Worm (Caenorhabditis elegans): Measurements from ENCODE around the gene C33E10.1.

ce11 chrX:17294019-17294418, 11.0 kb upstream of the C33E10.1 start:
- TF ChIP-seq lin-13 (GFP tag; optimal IDR thresholded peaks at IDR 0.05) (no peak), jun-1 (tag; optimal IDR thresholded peaks at IDR 0.05) (no peak), D1046.2 (GFP tag; IDR thresholded peaks at IDR 0.05) (no peak), zag-1 (tag; optimal IDR thresholded peaks at IDR 0.05) (no peak), F49E8.2 (tag; optimal IDR thresholded peaks at IDR 0.05; ENCODE audit: borderline replicate concordance) (no peak), aly-2 (tag; optimal IDR thresholded peaks at IDR 0.05) (no peak), R02D3.7 (tag; optimal IDR thresholded peaks at IDR 0.05) (no peak), ceh-82 (tag; optimal IDR thresholded peaks at IDR 0.05) (no peak), nhr-25 (tag; optimal IDR thresholded peaks at IDR 0.05; ENCODE audit: borderline replicate concordance, insufficient read depth) (no peak), skn-1 (tag; optimal IDR thresholded peaks at IDR 0.05) (no peak), nhr-76 (tag; optimal IDR thresholded peaks at IDR 0.05) (no peak), hmg-1.1 (GFP tag; IDR thresholded peaks at IDR 0.05) (no peak), T26A8.4 (GFP tag; IDR thresholded peaks at IDR 0.05) (no peak)

Measured in whole organism, L4 larva.